Worm (Caenorhabditis elegans) whole organism, L4 larva: Measurements from ENCODE around the gene H41C03.3.

Source experiments
- T26A8.4 ChIP-seq: fragments of 200-800 bp; sonication (Bioruptor generic); IDR thresholded peaks from 2 replicates; pipeline ENCODE4 v1.3.6; 2022; ENCODE audit warnings: missing genetic modification characterization, missing compliant biosample characterization
- Y75B8A.6 ChIP-seq: fragments of 200-800 bp; sonication (Bioruptor generic); IDR thresholded peaks from 2 replicates; pipeline ENCODE4 v1.3.6; 2022; ENCODE audit warnings: missing genetic modification reagents, missing genetic modification characterization, missing compliant biosample characterization
- ama-1 ChIP-seq: fragments of 150-350 bp; optimal IDR thresholded peaks from 2 replicates; lab custom pipeline; 2014; ENCODE audit warnings: inconsistent platforms, mixed read lengths
- cey-2 ChIP-seq: sonication (generic microtip); optimal IDR thresholded peaks from 3 replicates; lab custom pipeline; 2017; ENCODE audit warnings: missing genetic modification characterization, mild to moderate bottlenecking, missing compliant biosample characterization, antibody characterized with exemption, borderline replicate concordance; ENCODE audit not compliant: insufficient read depth
- lin-13 ChIP-seq: fragments of 150-350 bp; optimal IDR thresholded peaks from 2 replicates; lab custom pipeline; 2014; ENCODE audit warnings: missing biosample characterization, missing genetic modification reagents, missing genetic modification characterization
- lsy-2 ChIP-seq, 2 experiments: fragments of 150-350 bp in 1 of 2; sonication (generic microtip) in 1 of 2; optimal IDR thresholded peaks; 2 replicates each; lab custom pipeline; 2014 to 2017; ENCODE audit warnings: missing biosample characterization in 2 of 2, missing genetic modification characterization in 2 of 2
- nhr-237 ChIP-seq: sonication (generic microtip); optimal IDR thresholded peaks from 2 replicates; lab custom pipeline; 2017; ENCODE audit warnings: missing biosample characterization, missing genetic modification characterization
- nhr-28 ChIP-seq: fragments of 150-350 bp; optimal IDR thresholded peaks from 2 replicates; lab custom pipeline; 2014; ENCODE audit warnings: missing biosample characterization, missing genetic modification characterization
- spr-1 ChIP-seq: sonication (generic microtip); optimal IDR thresholded peaks from 2 replicates; lab custom pipeline; 2016; ENCODE audit warnings: mild to moderate bottlenecking, missing genetic modification characterization, missing compliant biosample characterization
- unc-130 ChIP-seq: sonication (generic microtip); optimal IDR thresholded peaks from 2 replicates; lab custom pipeline; 2016; ENCODE audit warnings: missing genetic modification reagents, missing genetic modification characterization, missing compliant biosample characterization
- unc-62 ChIP-seq, 3 experiments: fragments of 150-350 bp in 1 of 3; sonication (generic microtip); optimal IDR thresholded peaks in 2 of 3; peaks in 1 of 3; 1 replicate in 1 of 3; 2 replicates in 2 of 3; lab custom pipeline; 2014 to 2017; ENCODE audit warnings: missing biosample characterization in 3 of 3, missing genetic modification characterization in 3 of 3, missing genetic modification reagents in 3 of 3, missing genotype in 1 of 3

DNA sequence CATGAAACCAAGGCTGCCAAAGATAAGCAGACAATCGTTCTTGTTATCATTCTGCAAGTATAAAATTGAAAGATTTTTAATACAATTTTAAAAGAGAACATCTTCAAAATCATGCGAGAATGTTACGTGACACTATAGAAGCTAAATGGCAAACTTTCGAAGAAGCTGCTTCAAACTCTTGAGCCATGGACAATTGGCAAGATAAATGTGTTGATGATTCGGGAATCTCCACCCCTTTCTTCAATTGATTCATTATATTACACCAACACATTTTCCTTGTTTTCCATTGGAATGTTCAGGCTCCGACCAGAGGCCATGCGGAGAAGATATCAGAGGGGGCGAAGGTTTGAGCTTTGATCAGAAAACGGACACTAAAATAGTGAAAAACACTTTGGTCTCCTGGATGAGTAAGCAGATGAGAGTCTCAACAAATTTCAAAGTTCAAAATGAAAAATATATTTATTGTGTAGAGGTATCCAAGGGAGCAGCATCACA lies 4.5 kb upstream of the H41C03.3 start, which contains the start of gene lec-5:
- TF ChIP-seq lsy-2 (tag; optimal IDR thresholded peaks at IDR 0.05; lab: Kevin White, UChicago) (no peak), spr-1 (tag; lab: Kevin White, UChicago) (no peak), lin-13 (GFP tag; lab: Kevin White, UChicago) (no peak), nhr-237 (tag; lab: Kevin White, UChicago) (no peak), nhr-28 (tag; lab: Kevin White, UChicago) (no peak), unc-130 (GFP tag; lab: Kevin White, UChicago) (no peak), Y75B8A.6 (GFP tag; lab: Robert Waterston, UW) (no peak), unc-62 (GFP tag; optimal IDR thresholded peaks at IDR 0.05 in 1 of 2; lab: Kevin White, UChicago) (no peak), unc-62 (tag; optimal IDR thresholded peaks at IDR 0.05; lab: Kevin White, UChicago) (no peak), ama-1 (no peak), T26A8.4 (GFP tag; lab: Robert Waterston, UW) (no peak), cey-2 (tag; lab: Kevin White, UChicago) (no peak)
